Fruit fly (Drosophila melanogaster) whole organism, embryonic: ENCODE results near the gene CG7912.
A peak's percentile ranks its signal among the peaks of the same experiment; 100 is the strongest.

Source experiments
- Bdp1 ChIP-seq: fragments of 200-800 bp; sonication (Bioruptor generic); optimal IDR thresholded peaks from 3 replicates; lab custom pipeline; 2016; ENCODE audit warnings: missing biosample characterization, missing genetic modification characterization
- CG10209 ChIP-seq: fragments of 200-800 bp; sonication (Bioruptor generic); optimal IDR thresholded peaks from 3 replicates; lab custom pipeline; 2017; ENCODE audit warnings: missing biosample characterization, mild to moderate bottlenecking, missing genetic modification characterization, missing genetic modification reagents
- CG10267 ChIP-seq: fragments of 200-800 bp; sonication (Bioruptor generic); optimal IDR thresholded peaks from 2 replicates; lab custom pipeline; 2018; ENCODE audit warnings: missing biosample characterization, mild to moderate bottlenecking, missing genetic modification characterization, moderate library complexity
- CG10565 ChIP-seq: fragments of 200-800 bp; sonication (Bioruptor generic); optimal IDR thresholded peaks from 3 replicates; lab custom pipeline; 2016; ENCODE audit warnings: missing biosample characterization, mild to moderate bottlenecking, missing genetic modification characterization
- CG11504 ChIP-seq: fragments of 200-800 bp; sonication (Bioruptor generic); optimal IDR thresholded peaks from 3 replicates; lab custom pipeline; 2019; ENCODE audit warnings: missing biosample characterization, mild to moderate bottlenecking, missing genetic modification characterization, moderate library complexity
- CG11696 ChIP-seq: fragments of 200-800 bp; sonication (Bioruptor generic); IDR thresholded peaks from 2 replicates; pipeline ENCODE4 v1.3.6; 2022; ENCODE audit warnings: missing biosample characterization, missing genetic modification characterization
- CG12104 ChIP-seq: fragments of 200-800 bp; sonication (Bioruptor generic); optimal IDR thresholded peaks from 3 replicates; lab custom pipeline; 2016; ENCODE audit warnings: missing biosample characterization, missing genetic modification characterization
- CG12299 ChIP-seq: fragments of 200-800 bp; sonication (Bioruptor generic); optimal IDR thresholded peaks from 2 replicates; lab custom pipeline; 2018; ENCODE audit warnings: missing biosample characterization, mild to moderate bottlenecking, missing genetic modification characterization
- CG13894 ChIP-seq: fragments of 200-800 bp; sonication (Bioruptor generic); optimal IDR thresholded peaks from 3 replicates; lab custom pipeline; 2018; ENCODE audit warnings: missing biosample characterization, mild to moderate bottlenecking, missing genetic modification characterization, moderate library complexity
- CG14965 ChIP-seq: fragments of 200-800 bp; sonication (Bioruptor generic); optimal IDR thresholded peaks from 2 replicates; lab custom pipeline; 2016; ENCODE audit warnings: missing biosample characterization, missing genetic modification characterization, borderline replicate concordance
- CG1603 ChIP-seq: fragments of 200-800 bp; sonication (Bioruptor generic); optimal IDR thresholded peaks from 2 replicates; lab custom pipeline; 2019; ENCODE audit warnings: missing biosample characterization, mild to moderate bottlenecking, missing genetic modification characterization, moderate library complexity
- CG17802 ChIP-seq: fragments of 200-800 bp; sonication (Bioruptor generic); optimal IDR thresholded peaks from 2 replicates; lab custom pipeline; 2018; ENCODE audit warnings: missing biosample characterization, mild to moderate bottlenecking, missing genetic modification characterization, moderate library complexity
- CG17912 ChIP-seq: fragments of 200-800 bp; sonication (Bioruptor generic); optimal IDR thresholded peaks from 2 replicates; lab custom pipeline; 2018; ENCODE audit warnings: missing biosample characterization, mild to moderate bottlenecking, missing genetic modification characterization
- CG18011 ChIP-seq: fragments of 200-800 bp; sonication (Bioruptor generic); optimal IDR thresholded peaks from 2 replicates; lab custom pipeline; 2017; ENCODE audit warnings: missing biosample characterization, missing genetic modification characterization, mild to moderate bottlenecking, moderate library complexity, missing genotype
- CG3163 ChIP-seq: fragments of 200-800 bp; sonication (Bioruptor generic); optimal IDR thresholded peaks from 3 replicates; lab custom pipeline; 2016; ENCODE audit warnings: missing biosample characterization, missing genetic modification characterization
- CG34422 ChIP-seq: fragments of 200-800 bp; sonication (Bioruptor generic); IDR thresholded peaks from 3 replicates; pipeline ENCODE4 v1.3.6; 2022; ENCODE audit warnings: missing biosample characterization, missing genetic modification characterization
- CG4404 ChIP-seq: fragments of 200-800 bp; sonication (Bioruptor generic); IDR thresholded peaks from 2 replicates; pipeline ENCODE4 v1.3.6; 2022; ENCODE audit warnings: missing biosample characterization, missing genetic modification characterization
- CG6175 ChIP-seq: fragments of 200-800 bp; sonication (Bioruptor generic); IDR thresholded peaks from 3 replicates; pipeline ENCODE4 v1.3.6; 2022; ENCODE audit warnings: missing biosample characterization, missing genetic modification characterization
- CG6813 ChIP-seq: fragments of 200-800 bp; sonication (Bioruptor generic); optimal IDR thresholded peaks from 2 replicates; lab custom pipeline; 2017; ENCODE audit warnings: missing biosample characterization, missing genetic modification characterization, mild to moderate bottlenecking, moderate library complexity, missing genetic modification reagents
- CG7556 ChIP-seq: fragments of 200-800 bp; sonication (Bioruptor generic); optimal IDR thresholded peaks from 2 replicates; lab custom pipeline; 2017; ENCODE audit warnings: missing biosample characterization, mild to moderate bottlenecking, missing genetic modification characterization
- CG9437 ChIP-seq: fragments of 200-800 bp; sonication (Bioruptor generic); optimal IDR thresholded peaks from 2 replicates; lab custom pipeline; 2018; ENCODE audit warnings: missing biosample characterization, mild to moderate bottlenecking, missing genetic modification characterization
- D ChIP-seq, 2 experiments: fragments of 200-800 bp in 1 of 2; fragments of >200 bp in 1 of 2; sonication (Bioruptor generic) in 1 of 2; optimal IDR thresholded peaks; 2 replicates in 1 of 2; 3 replicates in 1 of 2; lab custom pipeline; 2017; ENCODE audit warnings: mild to moderate bottlenecking in 1 of 2, missing biosample characterization in 1 of 2, missing genetic modification characterization in 1 of 2, missing genetic modification reagents in 1 of 2
- Dll ChIP-seq: fragments of 200-800 bp; sonication (Bioruptor generic); IDR thresholded peaks from 4 replicates; pipeline ENCODE4 v1.3.6; 2022; ENCODE audit warnings: missing biosample characterization, missing genetic modification characterization; ENCODE audit not compliant: partially characterized antibody
- Fer3 ChIP-seq: fragments of 200-800 bp; sonication (Bioruptor generic); optimal IDR thresholded peaks from 2 replicates; lab custom pipeline; 2018; ENCODE audit warnings: missing biosample characterization, mild to moderate bottlenecking, missing genetic modification characterization, moderate library complexity
- HHEX ChIP-seq: fragments of 200-800 bp; sonication (Bioruptor generic); optimal IDR thresholded peaks from 3 replicates; lab custom pipeline; 2017; ENCODE audit warnings: missing biosample characterization, mild to moderate bottlenecking, missing genetic modification characterization, missing genetic modification reagents
- Hand ChIP-seq: fragments of 200-800 bp; sonication (Bioruptor generic); optimal IDR thresholded peaks from 2 replicates; lab custom pipeline; 2017; ENCODE audit warnings: mild to moderate bottlenecking, missing biosample characterization, missing genetic modification reagents, missing genetic modification characterization
- Hmr ChIP-seq: fragments of 200-800 bp; sonication (Bioruptor generic); optimal IDR thresholded peaks from 3 replicates; lab custom pipeline; 2017; ENCODE audit warnings: mild to moderate bottlenecking, missing biosample characterization, missing genetic modification reagents, missing genetic modification characterization
- Nf-YA ChIP-seq: fragments of 200-800 bp; sonication (Bioruptor generic); IDR thresholded peaks from 2 replicates; pipeline ENCODE4 v1.3.6; 2022; ENCODE audit warnings: missing biosample characterization, missing genetic modification characterization
- Sin3A ChIP-seq: fragments of >200 bp; optimal IDR thresholded peaks from 2 replicates; lab custom pipeline; 2018
- az2 ChIP-seq: fragments of 200-800 bp; sonication (Bioruptor generic); optimal IDR thresholded peaks from 3 replicates; lab custom pipeline; 2016; ENCODE audit warnings: missing biosample characterization, missing genetic modification characterization
- bbx ChIP-seq: fragments of 200-800 bp; sonication (Bioruptor generic); IDR thresholded peaks from 2 replicates; pipeline ENCODE4 v1.3.6; 2022; ENCODE audit warnings: missing biosample characterization, missing genetic modification characterization; ENCODE audit not compliant: partially characterized antibody
- cg ChIP-seq: fragments of 200-800 bp; sonication (Bioruptor generic); optimal IDR thresholded peaks from 3 replicates; lab custom pipeline; 2019; ENCODE audit warnings: missing biosample characterization, mild to moderate bottlenecking, missing genetic modification characterization, moderate library complexity
- danr ChIP-seq: fragments of 200-800 bp; sonication (Bioruptor generic); IDR thresholded peaks from 2 replicates; pipeline ENCODE4 v1.3.6; 2022; ENCODE audit warnings: missing biosample characterization, missing genetic modification characterization
- dpn ChIP-seq, 2 experiments: fragments of 200-800 bp; sonication (Bioruptor generic); optimal IDR thresholded peaks; 3 replicates each; lab custom pipeline; 2016; ENCODE audit warnings: missing biosample characterization in 2 of 2, missing genetic modification characterization in 2 of 2
- exex ChIP-seq: fragments of 200-800 bp; sonication (Bioruptor generic); optimal IDR thresholded peaks from 4 replicates; lab custom pipeline; 2018; ENCODE audit warnings: missing biosample characterization, mild to moderate bottlenecking, missing genetic modification characterization, moderate library complexity
- gem ChIP-seq: fragments of 200-800 bp; sonication (Bioruptor generic); optimal IDR thresholded peaks from 2 replicates; lab custom pipeline; 2019; ENCODE audit warnings: missing biosample characterization, mild to moderate bottlenecking, missing genetic modification characterization, moderate library complexity
- her ChIP-seq: fragments of 200-800 bp; sonication (Bioruptor generic); optimal IDR thresholded peaks from 2 replicates; lab custom pipeline; 2016; ENCODE audit warnings: missing biosample characterization, missing genetic modification characterization
- jing ChIP-seq: fragments of 200-800 bp; sonication (Bioruptor generic); optimal IDR thresholded peaks from 2 replicates; lab custom pipeline; 2018; ENCODE audit warnings: missing biosample characterization, mild to moderate bottlenecking, missing genetic modification characterization
- knrl ChIP-seq: fragments of 200-800 bp; sonication (Bioruptor generic); IDR thresholded peaks from 3 replicates; pipeline ENCODE4 v1.3.6; 2022; ENCODE audit warnings: missing biosample characterization, missing genetic modification characterization; ENCODE audit not compliant: partially characterized antibody
- odd ChIP-seq: fragments of 200-800 bp; sonication (Bioruptor generic); optimal IDR thresholded peaks from 2 replicates; lab custom pipeline; 2017; ENCODE audit warnings: missing biosample characterization, mild to moderate bottlenecking, missing genetic modification characterization
- pan ChIP-seq, 4 experiments: fragments of >200 bp in 3 of 4; fragments of 200-800 bp in 1 of 4; sonication (Bioruptor generic) in 1 of 4; optimal IDR thresholded peaks in 3 of 4; IDR thresholded peaks in 1 of 4; 2 replicates each; pipeline versions ENCODE4 v1.3.6 to Lab custom; 2017 to 2022; ENCODE audit warnings: missing biosample characterization in 2 of 4, missing genetic modification characterization in 2 of 4, mixed read lengths in 1 of 4
- pfk ChIP-seq: fragments of 200-800 bp; sonication (Bioruptor generic); optimal IDR thresholded peaks from 2 replicates; lab custom pipeline; 2018; ENCODE audit warnings: missing biosample characterization, mild to moderate bottlenecking, missing genetic modification characterization, moderate library complexity
- pzg ChIP-seq: fragments of 200-800 bp; sonication (Bioruptor generic); optimal IDR thresholded peaks from 3 replicates; lab custom pipeline; 2018; ENCODE audit warnings: missing biosample characterization, mild to moderate bottlenecking, missing genetic modification characterization, moderate library complexity
- sens-2 ChIP-seq: fragments of 200-800 bp; sonication (Bioruptor generic); IDR thresholded peaks from 2 replicates; pipeline ENCODE4 v1.3.6; 2022; ENCODE audit warnings: missing biosample characterization, missing genetic modification characterization
- sim ChIP-seq: fragments of 200-800 bp; sonication (Bioruptor generic); IDR thresholded peaks from 2 replicates; pipeline ENCODE4 v1.3.6; 2022; ENCODE audit warnings: missing biosample characterization, missing genetic modification characterization
- trh ChIP-seq: fragments of 200-800 bp; sonication (Bioruptor generic); optimal IDR thresholded peaks from 2 replicates; lab custom pipeline; 2016; ENCODE audit warnings: missing biosample characterization, missing genetic modification characterization
- vfl ChIP-seq: fragments of 200-800 bp; sonication (Bioruptor generic); optimal IDR thresholded peaks from 2 replicates; lab custom pipeline; 2016; ENCODE audit warnings: missing biosample characterization, missing genetic modification characterization
- zen ChIP-seq: fragments of 200-800 bp; sonication (Bioruptor generic); optimal IDR thresholded peaks from 3 replicates; lab custom pipeline; 2018; ENCODE audit warnings: missing biosample characterization, mild to moderate bottlenecking, missing genetic modification characterization, moderate library complexity

Gene CG7912

DNA sequence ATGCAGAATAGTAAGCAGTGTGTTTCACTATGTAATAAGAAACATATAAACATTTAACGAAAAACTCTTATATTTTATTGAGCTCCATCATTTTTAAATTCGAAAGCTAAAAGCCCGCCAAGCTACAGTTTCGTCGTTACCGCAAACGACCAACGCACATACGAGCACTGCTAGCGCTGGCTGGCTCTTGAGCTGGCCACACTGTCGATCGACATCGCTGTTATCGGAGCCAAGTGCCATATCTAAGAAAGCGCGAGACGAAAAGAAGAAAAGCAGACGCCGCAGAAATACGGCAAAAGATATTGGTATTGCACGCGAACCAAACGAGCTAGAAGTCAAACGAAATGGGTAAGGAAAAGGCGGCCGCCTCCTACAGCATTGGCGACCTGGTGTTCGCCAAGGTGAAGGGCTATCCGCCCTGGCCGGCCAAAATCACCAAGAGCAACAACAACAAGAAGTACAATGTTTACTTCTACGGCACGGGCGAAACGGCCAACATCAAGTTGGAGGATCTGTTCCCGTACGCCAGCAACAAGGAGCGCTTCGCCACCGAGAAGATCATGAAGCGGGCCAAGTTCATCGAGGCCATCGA, 43.6 kb upstream of the CG7912 start, which contains the start of gene Jasper (continued):
- TF ChIP-seq CG10267 (tag; lab: Kevin White, UChicago), result peak; percentile 60
- peak; percentile 31 for TF ChIP-seq vfl
- peak; percentile 100 for TF ChIP-seq her (GFP tag; lab: Kevin White, UChicago)
- TF ChIP-seq CG11696 (GFP tag; lab: Robert Waterston, UW), result no peak
- peak; percentile 8 for TF ChIP-seq zen (tag; lab: Kevin White, UChicago)
- TF ChIP-seq CG14965 (GFP tag; lab: Kevin White, UChicago), result no peak
- TF ChIP-seq CG4404 (GFP tag; lab: Robert Waterston, UW), result no peak
- TF ChIP-seq sens-2 (GFP tag; lab: Robert Waterston, UW), result no peak
- no peak for TF ChIP-seq az2
- peak; percentile 58 for TF ChIP-seq Dll (GFP tag; lab: Robert Waterston, UW)
- peak; percentile 2 for TF ChIP-seq gem
- TF ChIP-seq CG9437 (GFP tag; lab: Kevin White, UChicago), result no peak
- TF ChIP-seq CG1603 (tag; lab: Kevin White, UChicago), result peak; percentile 94
- no peak for TF ChIP-seq CG18011 (GFP tag; lab: Kevin White, UChicago)
- peak in 1 of 2 experiments; percentile 40 for TF ChIP-seq dpn (GFP tag; optimal IDR thresholded peaks at IDR 0.05; lab: Kevin White, UChicago)
- TF ChIP-seq CG6175 (GFP tag; lab: Robert Waterston, UW), result no peak
- peak; percentile 19 for TF ChIP-seq Hmr (GFP tag; lab: Kevin White, UChicago)
- no peak for TF ChIP-seq Fer3
- no peak for TF ChIP-seq danr (GFP tag; lab: Robert Waterston, UW)
- no peak for TF ChIP-seq cg (GFP tag; lab: Kevin White, UChicago)
- TF ChIP-seq bbx (GFP tag; lab: Robert Waterston, UW), result peak; percentile 52; the same call in 1 of the 2 replicates
- no peak for TF ChIP-seq sim (GFP tag; lab: Robert Waterston, UW)
- TF ChIP-seq CG6813 (GFP tag; lab: Kevin White, UChicago), result no peak
- TF ChIP-seq CG7556 (GFP tag; lab: Kevin White, UChicago), result no peak
- no peak for TF ChIP-seq pan (optimal IDR thresholded peaks at IDR 0.05; lab: Kevin White, UChicago)
- TF ChIP-seq pan (GFP tag; optimal IDR thresholded peaks at IDR 0.05 in 1 of 2, IDR thresholded peaks at IDR 0.05 in 1 of 2), result no peak
- TF ChIP-seq Nf-YA, result no peak
- TF ChIP-seq CG13894 (tag; lab: Kevin White, UChicago), result peak; percentile 38
- TF ChIP-seq jing (GFP tag; lab: Kevin White, UChicago), result no peak
- TF ChIP-seq Hand (GFP tag; lab: Kevin White, UChicago), result no peak
- TF ChIP-seq CG10565 (GFP tag; lab: Kevin White, UChicago), result no peak
- no peak for TF ChIP-seq HHEX (GFP tag; lab: Kevin White, UChicago)
- no peak for TF ChIP-seq CG12104 (GFP tag; lab: Kevin White, UChicago)
- TF ChIP-seq CG17912 (GFP tag; lab: Kevin White, UChicago), result peak; percentile 60
- no peak for TF ChIP-seq CG12299 (tag; lab: Kevin White, UChicago)
- peak; percentile 13 for TF ChIP-seq CG3163 (GFP tag; lab: Kevin White, UChicago)
- TF ChIP-seq CG17802 (tag; lab: Kevin White, UChicago), result no peak
- peak; percentile 27 for TF ChIP-seq CG11504 (tag; lab: Kevin White, UChicago)
- no peak for TF ChIP-seq CG10209 (GFP tag; lab: Kevin White, UChicago)
- peak; percentile 48; the same call in 2 of the 3 replicates for TF ChIP-seq knrl (GFP tag; lab: Robert Waterston, UW)
- no peak for TF ChIP-seq exex
- peak; percentile 67; the same call in 1 of the 3 replicates for TF ChIP-seq CG34422 (GFP tag; lab: Robert Waterston, UW)
- TF ChIP-seq D (optimal IDR thresholded peaks at IDR 0.05; lab: Kevin White, UChicago), result no peak
- TF ChIP-seq D (GFP tag; optimal IDR thresholded peaks at IDR 0.05; lab: Kevin White, UChicago), result no peak
- peak; percentile 16 for TF ChIP-seq pfk
- no peak for TF ChIP-seq odd (GFP tag; lab: Kevin White, UChicago)
- TF ChIP-seq pzg (GFP tag; lab: Kevin White, UChicago), result peak; percentile 99
- no peak for TF ChIP-seq trh (GFP tag; lab: Kevin White, UChicago)
- TF ChIP-seq Bdp1, result peak; percentile 5
- peak; percentile 73 for TF ChIP-seq Sin3A
